Worm (Caenorhabditis elegans): ENCODE measurements around the gene nep-6.
"Not testable (repeated sequence)": the region's sequence is repeated elsewhere in the genome, so short reads cannot be mapped to it uniquely, and the experiment has no call there.

Gene nep-6

DNA sequence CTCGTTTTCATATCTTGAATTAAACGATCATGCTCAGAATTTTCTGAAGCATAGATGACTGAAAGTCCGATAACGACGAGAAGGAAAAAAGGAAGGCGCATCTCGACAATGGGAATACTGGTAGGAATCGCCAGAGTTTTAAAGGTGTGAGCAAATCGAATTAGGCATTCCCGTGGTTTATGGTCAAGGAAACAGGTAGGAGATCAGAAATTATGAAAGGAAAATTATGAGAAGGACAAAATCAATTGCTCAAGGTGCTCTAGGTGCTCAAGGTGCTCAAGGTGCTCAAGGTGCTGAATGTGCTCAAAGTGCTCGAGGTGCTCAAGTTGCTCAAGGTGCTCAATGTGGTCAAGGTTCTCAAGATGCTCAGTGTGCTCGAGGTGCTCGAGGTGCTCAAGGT, 48.0 kb downstream of the nep-6 start, which contains the start of gene C16C8.10:
TSS of gene C16C8.10 (minus strand) at position 101 of the 400 bp plus-strand sequence.
- TF ChIP-seq die-1 (tag; optimal IDR thresholded peaks at IDR 0.05); tbx-9 (tag; optimal IDR thresholded peaks at IDR 0.05; ENCODE audit: borderline replicate concordance); snpc-4 (GFP tag; optimal IDR thresholded peaks at IDR 0.05); snpc-4 (tag; optimal IDR thresholded peaks at IDR 0.05): not testable (repeated sequence)

Data from whole organism, young adult.